Worm (Caenorhabditis elegans): ENCODE results near the gene C17H12.6.

C17H12.6 gene

ce11 chrIV:6790438-6791124, 31.7 kb downstream of the C17H12.6 start, which contains the start of the genes C17H12.2 and vha-8 (continued):
- TF ChIP-seq rbr-2 (tag; optimal IDR thresholded peaks at IDR 0.05): peak; percentile 90
- TF ChIP-seq saeg-2 (GFP tag; IDR thresholded peaks at IDR 0.05): no peak
- peak; percentile 83 for TF ChIP-seq nhr-6 (tag; optimal IDR thresholded peaks at IDR 0.05)
- peak in 1 of 2 experiments; percentile 69 for TF ChIP-seq hif-1 (tag; optimal IDR thresholded peaks at IDR 0.05)
- TF ChIP-seq ceh-62 (tag; optimal IDR thresholded peaks at IDR 0.05): no peak
- peak; percentile 95 for TF ChIP-seq nhr-28 (tag; optimal IDR thresholded peaks at IDR 0.05)
- TF ChIP-seq zfp-3 (GFP tag; conservative IDR thresholded peaks at IDR 0.05): 0 out of 2 replicates have a peak, but pooled peaks have one; percentile 50
- TF ChIP-seq nhr-41 (GFP tag; IDR thresholded peaks at IDR 0.05): no peak
- 0 out of 2 replicates have a peak, but pooled peaks have one; percentile 63 for TF ChIP-seq dmd-9 (GFP tag; IDR thresholded peaks at IDR 0.05)
- peak; percentile 79 for TF ChIP-seq T26A8.4 (GFP tag; IDR thresholded peaks at IDR 0.05)
- no peak for TF ChIP-seq F44E2.7 (GFP tag; IDR thresholded peaks at IDR 0.05)
- TF ChIP-seq nhr-111 (GFP tag; optimal IDR thresholded peaks at IDR 0.05): no peak
- no peak for TF ChIP-seq lir-3 (tag; optimal IDR thresholded peaks at IDR 0.05)
- TF ChIP-seq Y75B8A.6 (GFP tag; IDR thresholded peaks at IDR 0.05): no peak
- peak; percentile 98 for TF ChIP-seq lin-38 (GFP tag; IDR thresholded peaks at IDR 0.05)
- TF ChIP-seq daf-12 (tag; optimal IDR thresholded peaks at IDR 0.05): no peak
- peak; percentile 85 for TF ChIP-seq T20F7.1 (GFP tag; optimal IDR thresholded peaks at IDR 0.05)
- no peak for TF ChIP-seq snpc-1.2 (GFP tag; IDR thresholded peaks at IDR 0.05)
- no peak for TF ChIP-seq duxl-1 (tag; optimal IDR thresholded peaks at IDR 0.05; ENCODE audit: poor library complexity)
- no peak for TF ChIP-seq Y5F2A.4 (GFP tag; optimal IDR thresholded peaks at IDR 0.05)
- TF ChIP-seq Y105C5A.15 (GFP tag; IDR thresholded peaks at IDR 0.05): no peak
- no peak for TF ChIP-seq zip-2 (tag; optimal IDR thresholded peaks at IDR 0.05)
- TF ChIP-seq nhr-102 (tag; optimal IDR thresholded peaks at IDR 0.05): peak; percentile 62
- TF ChIP-seq jun-1 (tag; optimal IDR thresholded peaks at IDR 0.05): peak; percentile 59
- no peak for TF ChIP-seq nhr-10 (tag; optimal IDR thresholded peaks at IDR 0.05)
- TF ChIP-seq spr-3 (GFP tag; optimal IDR thresholded peaks at IDR 0.05): no peak
- TF ChIP-seq ceh-20 (GFP tag; IDR thresholded peaks at IDR 0.05): peak; percentile 92
- TF ChIP-seq aha-1 (tag): peak; percentile 97
- TF ChIP-seq dve-1 (tag; optimal IDR thresholded peaks at IDR 0.05; ENCODE audit: insufficient read depth): peak; percentile 95
- TF ChIP-seq daf-19 (GFP tag; conservative IDR thresholded peaks at IDR 0.05): no peak
- no peak for TF ChIP-seq nhr-42 (GFP tag; IDR thresholded peaks at IDR 0.05)
- peak; percentile 64 for TF ChIP-seq fkh-10 (GFP tag; optimal IDR thresholded peaks at IDR 0.05)
- peak; percentile 91 for TF ChIP-seq hlh-11 (tag; optimal IDR thresholded peaks at IDR 0.05)
- 0 out of 2 replicates have a peak, but pooled peaks have one; percentile 11 for TF ChIP-seq ceh-44 (GFP tag; IDR thresholded peaks at IDR 0.05)
- TF ChIP-seq madf-9 (GFP tag; conservative IDR thresholded peaks at IDR 0.05): peak; percentile 47; the same call in 1 of the 2 replicates
- peak; percentile 78 for TF ChIP-seq spr-1 (tag; optimal IDR thresholded peaks at IDR 0.05)
- TF ChIP-seq lin-29 (GFP tag; IDR thresholded peaks at IDR 0.05): no peak
- 0 out of 2 replicates have a peak, but pooled peaks have one; percentile 25 for TF ChIP-seq arid-1 (GFP tag; conservative IDR thresholded peaks at IDR 0.05)
- peak; percentile 89 for TF ChIP-seq hmg-1.1 (GFP tag; IDR thresholded peaks at IDR 0.05)
- TF ChIP-seq ama-1 (optimal IDR thresholded peaks at IDR 0.05): peak; percentile 89
- no peak for TF ChIP-seq dmd-8 (GFP tag; IDR thresholded peaks at IDR 0.05)
- no peak for TF ChIP-seq zag-1 (tag; optimal IDR thresholded peaks at IDR 0.05)
- TF ChIP-seq vab-7 (GFP tag; IDR thresholded peaks at IDR 0.05): peak; percentile 46; the same call in 1 of the 2 replicates
- no peak for TF ChIP-seq zip-11 (GFP tag; IDR thresholded peaks at IDR 0.05)
- TF ChIP-seq R02D3.7 (tag; optimal IDR thresholded peaks at IDR 0.05): no peak
- peak; percentile 97 for TF ChIP-seq mep-1 (tag; optimal IDR thresholded peaks at IDR 0.05)
- TF ChIP-seq lsy-2 (tag; optimal IDR thresholded peaks at IDR 0.05): peak; percentile 83 to 94
- TF ChIP-seq zfp-2 (tag; optimal IDR thresholded peaks at IDR 0.05): peak; percentile 54
- peak; percentile 87 for TF ChIP-seq nhr-25 (tag; optimal IDR thresholded peaks at IDR 0.05; ENCODE audit: borderline replicate concordance, insufficient read depth)
- TF ChIP-seq ztf-7 (tag; optimal IDR thresholded peaks at IDR 0.05): peak; percentile 46

Data from whole organism, L4 larva.